ENCODE assay signal across 2 worm cellular contexts in the genomic region with DNA sequence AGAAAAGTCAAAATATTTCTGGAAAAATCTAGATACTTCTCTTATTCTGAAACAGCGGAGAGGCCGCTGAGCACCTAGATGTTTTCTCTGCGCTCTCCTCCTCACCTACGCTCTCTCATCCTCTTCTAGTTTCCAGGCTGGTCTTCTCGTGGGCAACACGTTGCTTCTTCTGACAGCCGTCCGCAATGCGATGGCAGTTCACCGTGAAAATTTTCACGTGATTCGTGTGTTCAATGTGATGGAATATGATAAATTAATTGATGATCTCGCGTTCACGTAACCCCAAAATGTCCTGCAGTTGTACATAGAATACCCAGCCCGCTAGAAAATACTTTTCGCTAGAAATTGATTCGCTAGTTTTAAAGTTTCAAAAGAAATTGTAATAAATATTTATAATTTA.
TF ChIP-seq lines count a peak whose summit lies in the region.

No protein-coding gene starts in this region.

TF ChIP-seq in whole organism, L4 larva, 104 proteins besides CTCF, POLR2A, EP300 and RAD21:
- TF ChIP-seq F37D6.2 (tag; optimal IDR thresholded peaks at IDR 0.05; lab: Kevin White, UChicago) (no peak), egl-27 (tag; optimal IDR thresholded peaks at IDR 0.05; lab: Kevin White, UChicago) (no peak), nhr-48 (tag; optimal IDR thresholded peaks at IDR 0.05; lab: Kevin White, UChicago) (peak; percentile 60), nhr-10 (tag; optimal IDR thresholded peaks at IDR 0.05; lab: Kevin White, UChicago) (no peak), hlh-30 (tag; optimal IDR thresholded peaks at IDR 0.05; lab: Kevin White, UChicago; ENCODE audit: insufficient read depth) (peak; percentile 65), dmd-6 (GFP tag; IDR thresholded peaks at IDR 0.05; lab: Robert Waterston, UW) (peak; percentile 36; the same call in 1 of the 2 replicates), madf-9 (GFP tag; conservative IDR thresholded peaks at IDR 0.05; lab: Robert Waterston, UW) (no peak), mxl-3 (GFP tag; optimal IDR thresholded peaks at IDR 0.05; lab: Kevin White, UChicago) (peak; percentile 70)

TF ChIP-seq in whole organism, young adult, 124 proteins besides CTCF, POLR2A, EP300 and RAD21:
- no peak for TF ChIP-seq rcor-1 (GFP tag; IDR thresholded peaks at IDR 0.05; lab: Robert Waterston, UW)
- TF ChIP-seq fkh-3 (tag; optimal IDR thresholded peaks at IDR 0.05; lab: Kevin White, UChicago) = no peak
- peak; percentile 75 for TF ChIP-seq hmg-1.2 (GFP tag; IDR thresholded peaks at IDR 0.05; lab: Robert Waterston, UW)
- TF ChIP-seq hrde-1 (tag; optimal IDR thresholded peaks at IDR 0.05; lab: Kevin White, UChicago; ENCODE audit: borderline replicate concordance) = no peak
- TF ChIP-seq lin-40 (tag; optimal IDR thresholded peaks at IDR 0.05; lab: Kevin White, UChicago) = peak; percentile 9
- no peak for TF ChIP-seq nhr-90 (tag; optimal IDR thresholded peaks at IDR 0.05; lab: Kevin White, UChicago)
- TF ChIP-seq Y67H2A.10 (GFP tag; conservative IDR thresholded peaks at IDR 0.05; lab: Robert Waterston, UW) = no peak
TF ChIP-seq in whole organism, young adult: peak in this region for 2.
